Worm (Caenorhabditis elegans) whole organism, L4 larva: ENCODE measurements around the gene sri-69.

Experiments used
- F44E2.7 ChIP-seq: fragments of 200-800 bp; sonication (Bioruptor generic); IDR thresholded peaks from 2 replicates; pipeline ENCODE4 v2.1.2; 2022; ENCODE audit warnings: missing genetic modification characterization, missing compliant biosample characterization
- F49E8.2 ChIP-seq: sonication (generic microtip); optimal IDR thresholded peaks from 2 replicates; lab custom pipeline; 2016; ENCODE audit warnings: missing compliant biosample characterization, mild to moderate bottlenecking, missing genetic modification characterization, borderline replicate concordance
- R02D3.7 ChIP-seq: fragments of 150-350 bp; sonication (generic microtip); optimal IDR thresholded peaks from 3 replicates; lab custom pipeline; 2014; ENCODE audit warnings: missing biosample characterization, missing genetic modification characterization
- T20F7.1 ChIP-seq: fragments of 200-800 bp; sonication (Bioruptor generic); optimal IDR thresholded peaks from 2 replicates; lab custom pipeline; 2018; ENCODE audit warnings: mild to moderate bottlenecking, missing genetic modification characterization, missing compliant biosample characterization
- Y105C5A.15 ChIP-seq: fragments of 200-800 bp; sonication (Bioruptor generic); IDR thresholded peaks from 2 replicates; pipeline ENCODE4 v1.3.6; 2022; ENCODE audit warnings: missing genetic modification characterization, missing compliant biosample characterization
- Y5F2A.4 ChIP-seq: fragments of 200-800 bp; sonication (Bioruptor generic); optimal IDR thresholded peaks from 2 replicates; lab custom pipeline; 2018; ENCODE audit warnings: mild to moderate bottlenecking, missing genetic modification characterization, missing compliant biosample characterization
- Y75B8A.6 ChIP-seq: fragments of 200-800 bp; sonication (Bioruptor generic); IDR thresholded peaks from 2 replicates; pipeline ENCODE4 v1.3.6; 2022; ENCODE audit warnings: missing genetic modification reagents, missing genetic modification characterization, missing compliant biosample characterization
- arid-1 ChIP-seq: fragments of 200-800 bp; sonication (Bioruptor generic); conservative IDR thresholded peaks from 2 replicates; pipeline ENCODE4 v1.3.6; 2022; ENCODE audit warnings: missing genetic modification reagents, missing genetic modification characterization, missing compliant biosample characterization
- cey-2 ChIP-seq: sonication (generic microtip); optimal IDR thresholded peaks from 3 replicates; lab custom pipeline; 2017; ENCODE audit warnings: missing genetic modification characterization, mild to moderate bottlenecking, missing compliant biosample characterization, antibody characterized with exemption, borderline replicate concordance; ENCODE audit not compliant: insufficient read depth
- ctbp-1 ChIP-seq: fragments of 200-800 bp; sonication (Bioruptor generic); IDR thresholded peaks from 2 replicates; pipeline ENCODE4 v1.3.6; 2022; ENCODE audit warnings: missing genetic modification reagents, missing genetic modification characterization, missing compliant biosample characterization
- daf-16 ChIP-seq, 3 experiments: sonication (generic microtip); optimal IDR thresholded peaks; 2 replicates each; lab custom pipeline; 2016 to 2017; ENCODE audit warnings: missing genetic modification characterization in 3 of 3, missing genetic modification reagents in 3 of 3, mild to moderate bottlenecking in 2 of 3, missing compliant biosample characterization in 2 of 3, missing biosample characterization in 1 of 3, moderate library complexity in 1 of 3
- daf-19 ChIP-seq: fragments of 200-800 bp; sonication (Bioruptor generic); conservative IDR thresholded peaks from 2 replicates; pipeline ENCODE4 v1.3.6; 2022; ENCODE audit warnings: missing genetic modification characterization, missing compliant biosample characterization
- egl-27 ChIP-seq: sonication (generic microtip); optimal IDR thresholded peaks from 3 replicates; lab custom pipeline; 2017; ENCODE audit warnings: missing biosample characterization, missing genetic modification reagents, missing genetic modification characterization
- fkh-10 ChIP-seq: fragments of 150-350 bp; optimal IDR thresholded peaks from 2 replicates; lab custom pipeline; 2014; ENCODE audit warnings: missing biosample characterization, missing genetic modification reagents, missing genetic modification characterization
- fos-1 ChIP-seq: fragments of 150-350 bp; optimal IDR thresholded peaks from 2 replicates; lab custom pipeline; 2014; ENCODE audit warnings: missing biosample characterization, missing genetic modification characterization
- gei-8 ChIP-seq: fragments of 200-800 bp; sonication (Bioruptor generic); optimal IDR thresholded peaks from 2 replicates; lab custom pipeline; 2018; ENCODE audit warnings: mild to moderate bottlenecking, missing genetic modification characterization, missing compliant biosample characterization
- hmg-1.1 ChIP-seq: fragments of 200-800 bp; sonication (Bioruptor generic); IDR thresholded peaks from 2 replicates; pipeline ENCODE4 v1.3.6; 2022; ENCODE audit warnings: missing genetic modification reagents, missing genetic modification characterization, missing compliant biosample characterization
- jun-1 ChIP-seq: fragments of 150-350 bp; optimal IDR thresholded peaks from 2 replicates; lab custom pipeline; 2014; ENCODE audit warnings: missing biosample characterization, missing genetic modification reagents, missing genetic modification characterization
- lim-7 ChIP-seq: fragments of 200-800 bp; sonication (Bioruptor generic); IDR thresholded peaks from 2 replicates; pipeline ENCODE4 v1.3.6; 2022; ENCODE audit warnings: missing genetic modification characterization, missing compliant biosample characterization
- lin-29 ChIP-seq: fragments of 200-800 bp; sonication (Bioruptor generic); IDR thresholded peaks from 2 replicates; pipeline ENCODE4 v1.3.6; 2022; ENCODE audit warnings: missing genetic modification reagents, missing genetic modification characterization, missing compliant biosample characterization
- lin-38 ChIP-seq: fragments of 200-800 bp; sonication (Bioruptor generic); IDR thresholded peaks from 2 replicates; pipeline ENCODE4 v1.3.6; 2022; ENCODE audit warnings: missing genetic modification reagents, missing genetic modification characterization, missing compliant biosample characterization
- lir-3 ChIP-seq: sonication (generic microtip); optimal IDR thresholded peaks from 2 replicates; lab custom pipeline; 2016; ENCODE audit warnings: mild to moderate bottlenecking, missing genetic modification characterization, missing compliant biosample characterization
- madf-5 ChIP-seq, 2 experiments: fragments of 200-800 bp; sonication (Bioruptor generic); IDR thresholded peaks; 2 replicates each; pipeline ENCODE4 v1.3.6; 2022; ENCODE audit warnings: missing compliant biosample characterization in 2 of 2, missing genetic modification characterization in 2 of 2
- nhr-10 ChIP-seq: fragments of 150-350 bp; optimal IDR thresholded peaks from 2 replicates; lab custom pipeline; 2014; ENCODE audit warnings: missing biosample characterization, missing genetic modification characterization
- nhr-102 ChIP-seq: sonication (generic microtip); optimal IDR thresholded peaks from 2 replicates; lab custom pipeline; 2016; ENCODE audit warnings: mild to moderate bottlenecking, missing genetic modification characterization, moderate library complexity, missing compliant biosample characterization
- nhr-25 ChIP-seq: sonication (generic microtip); optimal IDR thresholded peaks from 2 replicates; lab custom pipeline; 2017; ENCODE audit warnings: missing genetic modification characterization, mild to moderate bottlenecking, missing compliant biosample characterization, antibody characterized with exemption, moderate library complexity, borderline replicate concordance; ENCODE audit not compliant: insufficient read depth
- nhr-28 ChIP-seq: fragments of 150-350 bp; optimal IDR thresholded peaks from 2 replicates; lab custom pipeline; 2014; ENCODE audit warnings: missing biosample characterization, missing genetic modification characterization
- nhr-6 ChIP-seq: fragments of 150-350 bp; optimal IDR thresholded peaks from 2 replicates; lab custom pipeline; 2014; ENCODE audit warnings: missing biosample characterization, missing genetic modification characterization
- nhr-76 ChIP-seq: fragments of 150-350 bp; optimal IDR thresholded peaks from 2 replicates; lab custom pipeline; 2014; ENCODE audit warnings: missing biosample characterization, missing genetic modification characterization
- pha-4 ChIP-seq, 2 experiments: fragments of 150-350 bp in 1 of 2; fragments of 200-800 bp in 1 of 2; sonication (Bioruptor generic) in 1 of 2; IDR thresholded peaks in 1 of 2; optimal IDR thresholded peaks in 1 of 2; 2 replicates each; pipeline versions ENCODE4 v1.3.6 to Lab custom; 2014 to 2022; ENCODE audit warnings: missing genetic modification characterization in 2 of 2, missing genetic modification reagents in 2 of 2, missing biosample characterization in 1 of 2, missing compliant biosample characterization in 1 of 2
- php-3 ChIP-seq: fragments of 200-800 bp; sonication (Bioruptor generic); IDR thresholded peaks from 2 replicates; pipeline ENCODE4 v1.3.6; 2022; ENCODE audit warnings: missing genetic modification reagents, missing genetic modification characterization, missing compliant biosample characterization
- pqm-1 ChIP-seq: sonication (generic microtip); optimal IDR thresholded peaks from 2 replicates; lab custom pipeline; 2017; ENCODE audit warnings: missing biosample characterization, missing genetic modification characterization
- sdz-12 ChIP-seq: fragments of 200-800 bp; sonication (Bioruptor generic); optimal IDR thresholded peaks from 2 replicates; lab custom pipeline; 2018; ENCODE audit warnings: mild to moderate bottlenecking, missing genetic modification characterization, missing compliant biosample characterization
- set-16 ChIP-seq: fragments of 200-800 bp; sonication (Bioruptor generic); IDR thresholded peaks from 2 replicates; pipeline ENCODE4 v1.3.6; 2022; ENCODE audit warnings: missing genetic modification reagents, missing genetic modification characterization, missing compliant biosample characterization
- tag-97 ChIP-seq: fragments of 200-800 bp; sonication (Bioruptor generic); IDR thresholded peaks from 2 replicates; pipeline ENCODE4 v1.3.6; 2022; ENCODE audit warnings: missing genetic modification characterization, missing compliant biosample characterization
- unc-130 ChIP-seq: sonication (generic microtip); optimal IDR thresholded peaks from 2 replicates; lab custom pipeline; 2016; ENCODE audit warnings: missing genetic modification reagents, missing genetic modification characterization, missing compliant biosample characterization
- unc-39 ChIP-seq: sonication (generic microtip); optimal IDR thresholded peaks from 2 replicates; lab custom pipeline; 2017; ENCODE audit warnings: missing biosample characterization, missing genetic modification characterization
- unc-62 ChIP-seq, 3 experiments: fragments of 150-350 bp in 1 of 3; sonication (generic microtip); optimal IDR thresholded peaks in 2 of 3; peaks in 1 of 3; 1 replicate in 1 of 3; 2 replicates in 2 of 3; lab custom pipeline; 2014 to 2017; ENCODE audit warnings: missing biosample characterization in 3 of 3, missing genetic modification characterization in 3 of 3, missing genetic modification reagents in 3 of 3, missing genotype in 1 of 3
- vab-7 ChIP-seq: fragments of 200-800 bp; sonication (Bioruptor generic); IDR thresholded peaks from 2 replicates; pipeline ENCODE4 v1.3.6; 2022; ENCODE audit warnings: missing genetic modification reagents, missing genetic modification characterization, missing compliant biosample characterization
- zag-1 ChIP-seq: fragments of 150-350 bp; optimal IDR thresholded peaks from 2 replicates; lab custom pipeline; 2014; ENCODE audit warnings: missing biosample characterization, missing genetic modification characterization

The sri-69 gene

DNA sequence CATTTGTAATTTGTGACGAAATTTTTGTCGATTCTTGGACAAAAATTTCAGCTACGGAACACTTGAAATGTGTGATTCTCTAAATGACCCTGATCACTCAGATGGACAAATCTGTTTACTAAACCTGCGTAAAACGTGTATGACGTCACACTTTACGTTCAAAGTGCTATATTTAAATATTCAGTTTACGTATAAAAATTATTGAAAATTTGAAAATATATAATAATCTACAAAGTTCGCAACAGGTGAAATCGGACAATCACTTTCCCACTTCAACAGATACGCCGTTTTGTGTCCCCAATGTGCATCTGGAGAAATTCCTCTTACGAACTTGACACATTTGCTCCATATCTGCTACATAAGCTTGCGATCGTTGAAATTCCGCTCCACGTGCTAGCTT lies 3.0 kb downstream of the sri-69 start, which contains the start of gene srh-131:
Gene srh-131, plus strand, starts transcription at position 301 of the 400 bp plus-strand sequence.
- no peak for TF ChIP-seq fos-1 (tag; lab: Kevin White, UChicago)
- TF ChIP-seq php-3 (GFP tag; lab: Robert Waterston, UW), result no peak
- TF ChIP-seq Y105C5A.15, result no peak
- no peak for TF ChIP-seq set-16
- no peak for TF ChIP-seq lim-7
- no peak for TF ChIP-seq pqm-1 (tag; lab: Kevin White, UChicago)
- TF ChIP-seq cey-2 (tag; lab: Kevin White, UChicago), result no peak
- no peak for TF ChIP-seq nhr-76 (tag; lab: Kevin White, UChicago)
- TF ChIP-seq Y5F2A.4 (GFP tag; lab: Kevin White, UChicago), result no peak
- no peak for TF ChIP-seq jun-1
- TF ChIP-seq vab-7, result no peak
- TF ChIP-seq T20F7.1, result no peak
- TF ChIP-seq lir-3, result no peak

DNA sequence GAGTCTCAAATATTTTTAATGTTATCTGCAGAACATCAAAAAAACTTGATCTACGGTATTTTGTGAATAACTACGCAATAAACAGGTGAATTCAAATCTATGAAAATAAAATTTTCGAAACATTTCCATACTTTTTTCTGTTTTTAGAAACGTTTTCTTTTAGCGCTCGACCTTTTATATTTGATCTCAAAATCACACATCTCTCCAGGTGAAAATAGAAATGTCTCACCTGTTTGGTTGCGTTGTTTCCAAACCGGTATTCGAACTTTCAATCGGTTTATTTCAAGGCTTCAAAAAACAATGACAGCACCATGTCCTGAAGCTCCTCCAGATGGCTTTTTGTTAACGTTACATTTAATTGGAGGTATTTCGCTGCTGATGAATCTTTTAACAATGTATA lies 7.0 kb downstream of the sri-69 start, which contains the start of gene sri-9:
Gene sri-9, plus strand, starts transcription at position 301 of the 400 bp plus-strand sequence.
- TF ChIP-seq unc-130 (no peak), tag-97 (no peak), madf-5 (GFP tag; IDR thresholded peaks at IDR 0.05; lab: Robert Waterston, UW) (no peak), Y75B8A.6 (GFP tag; lab: Robert Waterston, UW) (no peak), nhr-25 (no peak), hmg-1.1 (GFP tag; lab: Robert Waterston, UW) (no peak), gei-8 (GFP tag; lab: Kevin White, UChicago) (no peak), vab-7 (no peak), arid-1 (GFP tag; lab: Robert Waterston, UW) (no peak), daf-16 (GFP tag; optimal IDR thresholded peaks at IDR 0.05; lab: Kevin White, UChicago) (no peak), daf-16 (tag; optimal IDR thresholded peaks at IDR 0.05; lab: Kevin White, UChicago) (no peak), nhr-102 (tag; lab: Kevin White, UChicago) (no peak), F49E8.2 (tag; lab: Kevin White, UChicago) (no peak), sdz-12 (GFP tag; lab: Kevin White, UChicago) (no peak), egl-27 (tag; lab: Kevin White, UChicago) (no peak), set-16 (no peak), nhr-6 (tag; lab: Kevin White, UChicago) (no peak), nhr-28 (tag; lab: Kevin White, UChicago) (no peak), ctbp-1 (GFP tag; lab: Robert Waterston, UW) (no peak), pha-4 (GFP tag; IDR thresholded peaks at IDR 0.05; lab: Robert Waterston, UW) (no peak), pha-4 (tag; optimal IDR thresholded peaks at IDR 0.05; lab: Kevin White, UChicago) (no peak)
- TF ChIP-seq, all 104 proteins: peak for 0

- TF ChIP-seq F44E2.7 (GFP tag; lab: Robert Waterston, UW) (no peak), pha-4 (GFP tag; IDR thresholded peaks at IDR 0.05; lab: Robert Waterston, UW) (no peak), pha-4 (tag; optimal IDR thresholded peaks at IDR 0.05; lab: Kevin White, UChicago) (no peak), T20F7.1 (no peak), unc-62 (GFP tag; optimal IDR thresholded peaks at IDR 0.05 in 1 of 2; lab: Kevin White, UChicago) (peak in 1 of 2 experiments; percentile 92), unc-62 (tag; optimal IDR thresholded peaks at IDR 0.05; lab: Kevin White, UChicago) (no peak), nhr-10 (tag; lab: Kevin White, UChicago) (no peak)
These were observed 7.6 kb downstream of the sri-69 start for ce11 chrV:17000635-17001034.

ce11 chrV:17000204-17000603 lies 8.0 kb downstream of the sri-69 start, which contains the start of gene str-217:
str-217 (minus strand) TSS chrV:17000304.
- TF ChIP-seq daf-19, result no peak
- no peak for TF ChIP-seq zag-1
- no peak for TF ChIP-seq lin-38
- no peak for TF ChIP-seq lin-29 (GFP tag; lab: Robert Waterston, UW)
- TF ChIP-seq fkh-10, result no peak
- TF ChIP-seq unc-39 (tag; lab: Kevin White, UChicago), result no peak
- TF ChIP-seq madf-5 (GFP tag; IDR thresholded peaks at IDR 0.05; lab: Robert Waterston, UW), result no peak
- TF ChIP-seq sdz-12 (GFP tag; lab: Kevin White, UChicago), result no peak
- TF ChIP-seq nhr-76 (tag; lab: Kevin White, UChicago), result no peak
- TF ChIP-seq daf-16 (GFP tag; optimal IDR thresholded peaks at IDR 0.05; lab: Kevin White, UChicago), result no peak
- TF ChIP-seq daf-16 (tag; optimal IDR thresholded peaks at IDR 0.05; lab: Kevin White, UChicago), result no peak
- TF ChIP-seq R02D3.7 (tag; lab: Kevin White, UChicago), result no peak
- no peak for TF ChIP-seq egl-27 (tag; lab: Kevin White, UChicago)
- TF ChIP-seq F49E8.2 (tag; lab: Kevin White, UChicago), result no peak
